Worm (Caenorhabditis elegans) whole organism, young adult: ENCODE results near the gene C05D11.5.

Experiments used
- akir-1 ChIP-seq: fragments of 200-800 bp; sonication (Bioruptor generic); optimal IDR thresholded peaks from 2 replicates; lab custom pipeline; 2018; ENCODE audit warnings: mild to moderate bottlenecking, missing genetic modification characterization, moderate library complexity, missing compliant biosample characterization
- dpl-1 ChIP-seq: fragments of 150-350 bp; optimal IDR thresholded peaks from 2 replicates; lab custom pipeline; 2014; ENCODE audit warnings: missing biosample characterization, missing genetic modification reagents, missing genetic modification characterization
- mxl-1 ChIP-seq: sonication (generic microtip); optimal IDR thresholded peaks from 2 replicates; lab custom pipeline; 2016; ENCODE audit warnings: missing genetic modification characterization, missing compliant biosample characterization
- unc-62 ChIP-seq: fragments of 150-350 bp; optimal IDR thresholded peaks from 2 replicates; lab custom pipeline; 2014; ENCODE audit warnings: missing biosample characterization, missing genetic modification reagents, missing genetic modification characterization

- no peak for TF ChIP-seq akir-1 (GFP tag; lab: Kevin White, UChicago)
- TF ChIP-seq dpl-1 (GFP tag; lab: Kevin White, UChicago) = no peak
- no peak for TF ChIP-seq unc-62
- no peak for TF ChIP-seq mxl-1 (tag; lab: Kevin White, UChicago)
Observed at ce11 chrIII:6449854-6450253, 38.0 kb upstream of the C05D11.5 start.
